Worm (Caenorhabditis elegans) whole organism, late embryonic: ENCODE measurements around the gene ceh-19.

Experiments used
- C38D4.7 ChIP-seq: fragments of 200-800 bp; sonication (Bioruptor generic); optimal IDR thresholded peaks from 2 replicates; lab custom pipeline; 2018; ENCODE audit warnings: mild to moderate bottlenecking, missing genetic modification characterization, moderate library complexity, missing compliant biosample characterization
- F13H6.1 ChIP-seq: sonication (generic microtip); optimal IDR thresholded peaks from 2 replicates; lab custom pipeline; 2016; ENCODE audit warnings: missing genetic modification characterization, missing compliant biosample characterization
- K09A11.1 ChIP-seq: sonication (generic microtip); optimal IDR thresholded peaks from 2 replicates; lab custom pipeline; 2017; ENCODE audit warnings: antibody characterized with exemption, mild to moderate bottlenecking, missing genetic modification characterization, missing compliant biosample characterization; ENCODE audit not compliant: insufficient read depth
- T23F11.4 ChIP-seq: fragments of 200-800 bp; sonication (Bioruptor generic); optimal IDR thresholded peaks from 2 replicates; lab custom pipeline; 2018; ENCODE audit warnings: mild to moderate bottlenecking, missing genetic modification characterization, missing compliant biosample characterization
- ama-1 ChIP-seq: fragments of 150-350 bp; optimal IDR thresholded peaks from 2 replicates; lab custom pipeline; 2014
- ceh-14 ChIP-seq: sonication (generic microtip); optimal IDR thresholded peaks from 2 replicates; lab custom pipeline; 2016; ENCODE audit warnings: missing genotype, missing genetic modification characterization, missing compliant biosample characterization
- ceh-18 ChIP-seq: sonication (generic microtip); optimal IDR thresholded peaks from 2 replicates; lab custom pipeline; 2016; ENCODE audit warnings: missing genetic modification characterization, missing compliant biosample characterization
- ceh-19 ChIP-seq: fragments of 200-800 bp; sonication (Bioruptor generic); optimal IDR thresholded peaks from 2 replicates; lab custom pipeline; 2018; ENCODE audit warnings: mild to moderate bottlenecking, missing genetic modification characterization, missing compliant biosample characterization
- ceh-22 ChIP-seq: sonication (generic microtip); optimal IDR thresholded peaks from 2 replicates; lab custom pipeline; 2017; ENCODE audit warnings: missing biosample characterization, missing genetic modification characterization
- che-1 ChIP-seq: sonication (generic microtip); optimal IDR thresholded peaks from 2 replicates; lab custom pipeline; 2016; ENCODE audit warnings: mild to moderate bottlenecking, missing genetic modification characterization, missing compliant biosample characterization
- dmd-4 ChIP-seq: sonication (generic microtip); optimal IDR thresholded peaks from 2 replicates; lab custom pipeline; 2016; ENCODE audit warnings: borderline replicate concordance, missing genetic modification characterization, missing compliant biosample characterization
- dve-1 ChIP-seq: sonication (generic microtip); optimal IDR thresholded peaks from 2 replicates; lab custom pipeline; 2017; ENCODE audit warnings: antibody characterized with exemption, mild to moderate bottlenecking, missing genetic modification characterization, missing compliant biosample characterization
- elt-4 ChIP-seq: sonication (generic microtip); optimal IDR thresholded peaks from 2 replicates; lab custom pipeline; 2016; ENCODE audit warnings: missing genetic modification characterization, missing compliant biosample characterization
- gmeb-2 ChIP-seq: sonication (generic microtip); optimal IDR thresholded peaks from 2 replicates; lab custom pipeline; 2016; ENCODE audit warnings: missing genetic modification characterization, inconsistent platforms, missing compliant biosample characterization
- hlh-13 ChIP-seq: fragments of 200-800 bp; sonication (Bioruptor generic); optimal IDR thresholded peaks from 2 replicates; lab custom pipeline; 2018; ENCODE audit warnings: mild to moderate bottlenecking, missing genetic modification characterization, missing compliant biosample characterization
- hlh-15 ChIP-seq: sonication (generic microtip); optimal IDR thresholded peaks from 2 replicates; lab custom pipeline; 2016; ENCODE audit warnings: missing genetic modification characterization, missing compliant biosample characterization
- hlh-6 ChIP-seq: sonication (generic microtip); optimal IDR thresholded peaks from 2 replicates; lab custom pipeline; 2016; ENCODE audit warnings: missing genotype, missing genetic modification characterization, missing compliant biosample characterization
- madf-2 ChIP-seq: sonication (generic microtip); optimal IDR thresholded peaks from 2 replicates; lab custom pipeline; 2017; ENCODE audit warnings: missing genetic modification characterization, missing compliant biosample characterization
- mec-3 ChIP-seq: sonication (generic microtip); optimal IDR thresholded peaks from 2 replicates; lab custom pipeline; 2016; ENCODE audit warnings: borderline replicate concordance, missing genetic modification characterization, missing compliant biosample characterization
- nfya-1 ChIP-seq: sonication (generic microtip); optimal IDR thresholded peaks from 2 replicates; lab custom pipeline; 2017; ENCODE audit warnings: missing genetic modification characterization, mild to moderate bottlenecking, missing compliant biosample characterization, antibody characterized with exemption, moderate library complexity
- pat-9 ChIP-seq: fragments of 200-800 bp; sonication (Bioruptor generic); optimal IDR thresholded peaks from 2 replicates; lab custom pipeline; 2018; ENCODE audit warnings: mild to moderate bottlenecking, missing genetic modification characterization, moderate library complexity, missing compliant biosample characterization
- pha-2 ChIP-seq: sonication (generic microtip); optimal IDR thresholded peaks from 2 replicates; lab custom pipeline; 2017; ENCODE audit warnings: mild to moderate bottlenecking, missing genetic modification characterization, missing compliant biosample characterization
- pha-4 ChIP-seq: fragments of 150-350 bp; optimal IDR thresholded peaks from 2 replicates; lab custom pipeline; 2018; ENCODE audit warnings: missing biosample characterization, missing genetic modification reagents, missing genetic modification characterization
- pros-1 ChIP-seq: fragments of 150-350 bp; optimal IDR thresholded peaks from 2 replicates; lab custom pipeline; 2014; ENCODE audit warnings: missing biosample characterization, missing genetic modification reagents, missing genetic modification characterization
- ref-2 ChIP-seq: sonication (generic microtip); optimal IDR thresholded peaks from 2 replicates; lab custom pipeline; 2016; ENCODE audit warnings: missing genetic modification characterization, missing compliant biosample characterization
- sox-4 ChIP-seq: sonication (generic microtip); optimal IDR thresholded peaks from 2 replicates; lab custom pipeline; 2017; ENCODE audit warnings: mild to moderate bottlenecking, missing genetic modification characterization, inconsistent platforms, missing compliant biosample characterization
- syd-9 ChIP-seq: sonication (generic microtip); optimal IDR thresholded peaks from 2 replicates; lab custom pipeline; 2016; ENCODE audit warnings: mild to moderate bottlenecking, missing genetic modification characterization, moderate library complexity, missing compliant biosample characterization
- tbx-2 ChIP-seq: sonication (generic microtip); optimal IDR thresholded peaks from 2 replicates; lab custom pipeline; 2016; ENCODE audit warnings: missing genetic modification characterization, missing compliant biosample characterization
- ttx-3 ChIP-seq: sonication (generic microtip); optimal IDR thresholded peaks from 2 replicates; lab custom pipeline; 2016; ENCODE audit warnings: missing genetic modification reagents, missing genetic modification characterization, missing compliant biosample characterization
- unc-42 ChIP-seq: sonication (generic microtip); optimal IDR thresholded peaks from 2 replicates; lab custom pipeline; 2016; ENCODE audit warnings: missing genotype, missing genetic modification characterization, missing compliant biosample characterization
- unc-86 ChIP-seq: sonication (generic microtip); optimal IDR thresholded peaks from 2 replicates; lab custom pipeline; 2016; ENCODE audit warnings: missing genetic modification characterization, missing compliant biosample characterization
- zip-5 ChIP-seq: sonication (generic microtip); optimal IDR thresholded peaks from 2 replicates; lab custom pipeline; 2016; ENCODE audit warnings: missing genetic modification characterization, missing compliant biosample characterization
- ztf-16 ChIP-seq: sonication (generic microtip); optimal IDR thresholded peaks from 2 replicates; lab custom pipeline; 2017; ENCODE audit warnings: missing genetic modification characterization, missing compliant biosample characterization

ceh-19 gene

ce11 chrIV:7931873-7932272 is 23.9 kb downstream of the ceh-19 start:
- TF ChIP-seq che-1 (tag; lab: Kevin White, UChicago) (no peak), mec-3 (tag; lab: Kevin White, UChicago) (no peak), hlh-15 (no peak), tbx-2 (tag; lab: Kevin White, UChicago) (no peak), pros-1 (tag; lab: Kevin White, UChicago) (no peak), ref-2 (tag; lab: Kevin White, UChicago) (no peak), syd-9 (tag; lab: Kevin White, UChicago) (no peak), ztf-16 (tag; lab: Kevin White, UChicago) (no peak), sox-4 (tag; lab: Kevin White, UChicago) (no peak), T23F11.4 (GFP tag; lab: Kevin White, UChicago) (no peak)

ce11 chrIV:7927852-7928251 is 27.9 kb downstream of the ceh-19 start, which contains the start of gene gcy-8:
Gene gcy-8 (plus strand): TSS chrIV:7928152.
- TF ChIP-seq che-1 (tag; lab: Kevin White, UChicago) (no peak), pros-1 (tag; lab: Kevin White, UChicago) (no peak), hlh-6 (tag; lab: Kevin White, UChicago) (no peak), madf-2 (tag; lab: Kevin White, UChicago) (no peak), unc-42 (no peak), ceh-18 (tag; lab: Kevin White, UChicago) (no peak), gmeb-2 (tag; lab: Kevin White, UChicago) (no peak), elt-4 (no peak), dmd-4 (tag; lab: Kevin White, UChicago) (no peak), T23F11.4 (GFP tag; lab: Kevin White, UChicago) (no peak), ref-2 (tag; lab: Kevin White, UChicago) (no peak), sox-4 (tag; lab: Kevin White, UChicago) (no peak)

ce11 chrIV:7927218-7927617 is 28.5 kb downstream of the ceh-19 start, which contains the start of gene C49H3.12:
Gene C49H3.12 (minus strand): TSS chrIV:7927318.
- TF ChIP-seq unc-86 (tag; lab: Kevin White, UChicago) (no peak), ceh-19 (GFP tag; lab: Kevin White, UChicago) (no peak), hlh-13 (GFP tag; lab: Kevin White, UChicago) (no peak), pha-4 (tag; lab: Kevin White, UChicago) (no peak), pat-9 (tag; lab: Kevin White, UChicago) (no peak), sox-4 (tag; lab: Kevin White, UChicago) (no peak), F13H6.1 (tag; lab: Kevin White, UChicago) (no peak), zip-5 (tag; lab: Kevin White, UChicago) (no peak), ceh-22 (tag; lab: Kevin White, UChicago) (no peak), dve-1 (tag; lab: Kevin White, UChicago) (no peak)

- no peak for TF ChIP-seq C38D4.7 (GFP tag; lab: Kevin White, UChicago)
- TF ChIP-seq ceh-14: no peak
- no peak for TF ChIP-seq che-1 (tag; lab: Kevin White, UChicago)
- TF ChIP-seq nfya-1: peak; percentile 11
- TF ChIP-seq K09A11.1 (tag; lab: Kevin White, UChicago): no peak
- no peak for TF ChIP-seq ama-1 (lab: Kevin White, UChicago)
- TF ChIP-seq ttx-3: no peak
- TF ChIP-seq pha-2 (tag; lab: Kevin White, UChicago): no peak
Measured at ce11 chrIV:7926102-7926840, 29.5 kb downstream of the ceh-19 start, which contains the start of gene rps-2. Gene rps-2 (minus strand): TSS chrIV:7926391.
